Worm (Caenorhabditis elegans) whole organism, L2 larva: ENCODE measurements around the gene mdt-4.

Source experiments
- F13H6.1 ChIP-seq: sonication (generic microtip); optimal IDR thresholded peaks from 2 replicates; lab custom pipeline; 2016; ENCODE audit warnings: missing genetic modification characterization, missing compliant biosample characterization
- R02D3.7 ChIP-seq: fragments of 150-350 bp; optimal IDR thresholded peaks from 2 replicates; lab custom pipeline; 2014; ENCODE audit warnings: missing biosample characterization, missing genetic modification characterization
- ama-1 ChIP-seq: fragments of 150-350 bp; optimal IDR thresholded peaks from 2 replicates; lab custom pipeline; 2018; ENCODE audit warnings: inconsistent platforms
- blmp-1 ChIP-seq: sonication (generic microtip); optimal IDR thresholded peaks from 2 replicates; lab custom pipeline; 2017; ENCODE audit warnings: missing genetic modification characterization, mild to moderate bottlenecking, missing compliant biosample characterization, antibody characterized with exemption, moderate library complexity; ENCODE audit not compliant: insufficient read depth
- ceh-16 ChIP-seq: fragments of 150-350 bp; optimal IDR thresholded peaks from 2 replicates; lab custom pipeline; 2014; ENCODE audit warnings: missing biosample characterization, missing genetic modification characterization
- ceh-82 ChIP-seq: fragments of 150-350 bp; optimal IDR thresholded peaks from 2 replicates; lab custom pipeline; 2014; ENCODE audit warnings: missing biosample characterization, missing genetic modification characterization
- egl-27 ChIP-seq: sonication (generic microtip); optimal IDR thresholded peaks from 3 replicates; lab custom pipeline; 2017; ENCODE audit warnings: missing biosample characterization, missing genetic modification reagents, missing genetic modification characterization
- elt-1 ChIP-seq: fragments of 150-350 bp; optimal IDR thresholded peaks from 2 replicates; lab custom pipeline; 2014; ENCODE audit warnings: missing biosample characterization, missing genetic modification characterization
- elt-3 ChIP-seq: sonication (generic microtip); optimal IDR thresholded peaks from 2 replicates; lab custom pipeline; 2017; ENCODE audit warnings: missing biosample characterization, missing genetic modification characterization
- fos-1 ChIP-seq: fragments of 150-350 bp; optimal IDR thresholded peaks from 2 replicates; lab custom pipeline; 2014; ENCODE audit warnings: missing biosample characterization, missing genetic modification characterization
- gmeb-1 ChIP-seq: fragments of 150-350 bp; optimal IDR thresholded peaks from 2 replicates; lab custom pipeline; 2014; ENCODE audit warnings: missing biosample characterization, missing genetic modification characterization
- lin-13 ChIP-seq: fragments of 150-350 bp; optimal IDR thresholded peaks from 2 replicates; lab custom pipeline; 2014; ENCODE audit warnings: missing biosample characterization, missing genetic modification reagents, missing genetic modification characterization
- lin-39 ChIP-seq: fragments of 150-350 bp; optimal IDR thresholded peaks from 2 replicates; lab custom pipeline; 2014; ENCODE audit warnings: missing biosample characterization, missing genetic modification reagents, missing genetic modification characterization
- lsy-2 ChIP-seq, 2 experiments: fragments of 150-350 bp in 1 of 2; sonication (generic microtip) in 1 of 2; optimal IDR thresholded peaks; 2 replicates each; lab custom pipeline; 2014 to 2017; ENCODE audit warnings: missing biosample characterization in 2 of 2, missing genetic modification characterization in 2 of 2
- mab-5 ChIP-seq: fragments of 150-350 bp; optimal IDR thresholded peaks from 2 replicates; lab custom pipeline; 2014; ENCODE audit warnings: missing biosample characterization, missing genetic modification characterization
- mbf-1 ChIP-seq: sonication (generic microtip); optimal IDR thresholded peaks from 2 replicates; lab custom pipeline; 2017; ENCODE audit warnings: missing biosample characterization, missing genetic modification characterization
- nhr-11 ChIP-seq: fragments of 150-350 bp; optimal IDR thresholded peaks from 2 replicates; lab custom pipeline; 2014; ENCODE audit warnings: missing biosample characterization, missing genetic modification characterization
- nhr-129 ChIP-seq: fragments of 150-350 bp; optimal IDR thresholded peaks from 2 replicates; lab custom pipeline; 2014; ENCODE audit warnings: missing biosample characterization, missing genetic modification characterization
- nhr-23 ChIP-seq: fragments of 150-350 bp; optimal IDR thresholded peaks from 2 replicates; lab custom pipeline; 2014; ENCODE audit warnings: missing biosample characterization, missing genetic modification reagents, missing genetic modification characterization
- nhr-237 ChIP-seq: fragments of 150-350 bp; optimal IDR thresholded peaks from 2 replicates; lab custom pipeline; 2014; ENCODE audit warnings: missing biosample characterization, missing genetic modification characterization
- nhr-25 ChIP-seq: fragments of 150-350 bp; sonication (generic microtip); optimal IDR thresholded peaks from 3 replicates; lab custom pipeline; 2014; ENCODE audit warnings: missing biosample characterization, missing genetic modification characterization
- nhr-77 ChIP-seq: fragments of 150-350 bp; optimal IDR thresholded peaks from 2 replicates; lab custom pipeline; 2014; ENCODE audit warnings: missing biosample characterization, missing genetic modification characterization
- peb-1 ChIP-seq: fragments of 150-350 bp; optimal IDR thresholded peaks from 2 replicates; lab custom pipeline; 2014; ENCODE audit warnings: missing biosample characterization, missing genetic modification characterization
- skn-1 ChIP-seq: sonication (generic microtip); optimal IDR thresholded peaks from 2 replicates; lab custom pipeline; 2017; ENCODE audit warnings: missing biosample characterization, missing genetic modification characterization
- sma-3 ChIP-seq: sonication (generic microtip); optimal IDR thresholded peaks from 2 replicates; lab custom pipeline; 2016; ENCODE audit warnings: missing genetic modification reagents, missing genetic modification characterization, missing compliant biosample characterization
- sma-9 ChIP-seq, 2 experiments: fragments of 150-350 bp in 1 of 2; sonication (generic microtip) in 1 of 2; optimal IDR thresholded peaks; 2 replicates each; lab custom pipeline; 2014 to 2016; ENCODE audit warnings: missing genetic modification characterization in 2 of 2, mild to moderate bottlenecking in 1 of 2, missing biosample characterization in 1 of 2, missing compliant biosample characterization in 1 of 2, missing genetic modification reagents in 1 of 2, moderate library complexity in 1 of 2
- snpc-4 ChIP-seq: fragments of 150-350 bp; optimal IDR thresholded peaks from 2 replicates; lab custom pipeline; 2014; ENCODE audit warnings: missing biosample characterization, missing genetic modification characterization
- unc-55 ChIP-seq: fragments of 150-350 bp; sonication (generic microtip); optimal IDR thresholded peaks from 3 replicates; lab custom pipeline; 2014; ENCODE audit warnings: missing biosample characterization, missing genetic modification reagents, missing genetic modification characterization
- unc-62 ChIP-seq: fragments of 150-350 bp; optimal IDR thresholded peaks from 2 replicates; lab custom pipeline; 2014; ENCODE audit warnings: missing biosample characterization, missing genetic modification reagents, missing genetic modification characterization
- zag-1 ChIP-seq: fragments of 150-350 bp; optimal IDR thresholded peaks from 2 replicates; lab custom pipeline; 2014; ENCODE audit warnings: missing biosample characterization, missing genetic modification characterization
- ztf-1 ChIP-seq: fragments of 200-800 bp; sonication (Bioruptor generic); conservative IDR thresholded peaks from 2 replicates; pipeline ENCODE4 v1.3.6; 2022; ENCODE audit warnings: missing genetic modification characterization, missing compliant biosample characterization
- ztf-11 ChIP-seq: sonication (generic microtip); optimal IDR thresholded peaks from 2 replicates; lab custom pipeline; 2017; ENCODE audit warnings: missing biosample characterization, missing genetic modification characterization

Gene mdt-4

ce11 chrII:4955353-4955752 is 11.6 kb upstream of the mdt-4 start, which contains the start of gene pbs-3 (continued):
- TF ChIP-seq elt-1 (tag; lab: Kevin White, UChicago) (no peak), nhr-237 (tag; lab: Kevin White, UChicago) (no peak), snpc-4 (peak; percentile 33), mbf-1 (tag; lab: Kevin White, UChicago) (no peak), ztf-1 (GFP tag; lab: Robert Waterston, UW) (no peak), gmeb-1 (tag; lab: Kevin White, UChicago) (peak; percentile 25), sma-9 (GFP tag; optimal IDR thresholded peaks at IDR 0.05; lab: Kevin White, UChicago) (peak; percentile 33), sma-9 (tag; optimal IDR thresholded peaks at IDR 0.05; lab: Kevin White, UChicago) (no peak), nhr-25 (tag; lab: Kevin White, UChicago) (peak; percentile 46), lin-13 (peak; percentile 76), unc-55 (GFP tag; lab: Kevin White, UChicago) (peak; percentile 79), sma-3 (GFP tag; lab: Kevin White, UChicago) (peak; percentile 45), egl-27 (tag; lab: Kevin White, UChicago) (no peak), ama-1 (peak; percentile 60), blmp-1 (no peak), R02D3.7 (tag; lab: Kevin White, UChicago) (no peak), lin-39 (tag; lab: Kevin White, UChicago) (no peak), fos-1 (tag; lab: Kevin White, UChicago) (peak; percentile 37)

DNA sequence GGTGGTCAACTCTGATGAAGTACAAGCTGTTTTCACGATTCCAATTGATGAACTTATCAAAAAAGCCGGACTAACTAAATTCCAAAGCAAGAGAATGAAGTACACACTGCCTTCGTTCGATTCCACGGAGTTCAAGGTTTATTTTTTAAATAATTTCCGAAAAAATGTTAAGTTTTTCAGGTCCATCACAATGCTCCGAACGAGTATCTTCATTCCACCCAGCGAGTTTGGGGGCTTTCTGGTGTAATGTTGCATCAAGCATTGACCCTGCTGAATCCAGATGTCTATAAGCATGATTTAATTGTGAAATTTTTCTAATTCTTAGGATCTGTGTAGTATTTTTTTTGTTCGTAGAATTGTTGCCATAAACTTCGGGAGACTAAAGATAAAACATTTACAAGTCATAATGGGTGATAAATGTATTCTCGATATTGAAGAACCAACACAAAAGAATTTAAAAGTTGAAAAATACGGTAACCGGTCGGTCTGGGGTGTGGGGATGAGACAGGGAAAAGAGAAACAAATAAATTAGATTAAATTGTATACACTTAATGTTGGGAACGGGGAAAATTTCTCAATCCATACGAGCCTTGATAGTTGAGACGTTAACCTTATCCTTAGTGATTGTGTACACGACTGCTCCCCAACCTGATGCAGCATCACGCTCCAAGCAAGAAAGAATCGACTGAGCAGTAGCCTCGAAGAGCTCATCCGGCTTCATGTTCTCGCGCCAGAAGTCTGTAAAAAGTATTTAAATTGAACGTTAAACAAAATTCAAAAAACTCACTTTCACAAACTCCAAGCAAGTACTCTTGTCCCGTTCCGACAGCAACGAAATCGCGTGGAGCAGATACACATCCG is 10.6 kb upstream of the mdt-4 start:
- no peak for TF ChIP-seq mbf-1 (tag; lab: Kevin White, UChicago)
- TF ChIP-seq ztf-11 (tag; lab: Kevin White, UChicago), result no peak
- no peak for TF ChIP-seq nhr-25 (tag; lab: Kevin White, UChicago)

ce11 chrII:4953289-4953688 is 9.5 kb upstream of the mdt-4 start, which contains the start of gene ndx-3:
Gene ndx-3, plus strand, starts transcription at chrII:4953589.
- TF ChIP-seq mbf-1 (tag; lab: Kevin White, UChicago), result no peak
- TF ChIP-seq gmeb-1 (tag; lab: Kevin White, UChicago), result no peak
- no peak for TF ChIP-seq blmp-1
- TF ChIP-seq nhr-11 (tag; lab: Kevin White, UChicago), result no peak
- TF ChIP-seq nhr-129, result no peak
- no peak for TF ChIP-seq unc-62 (GFP tag; lab: Kevin White, UChicago)
- TF ChIP-seq ztf-1 (GFP tag; lab: Robert Waterston, UW), result no peak
- no peak for TF ChIP-seq ceh-16 (tag; lab: Kevin White, UChicago)
- TF ChIP-seq zag-1 (tag; lab: Kevin White, UChicago), result no peak
- TF ChIP-seq nhr-23, result no peak
- TF ChIP-seq elt-3 (tag; lab: Kevin White, UChicago), result no peak

- no peak for TF ChIP-seq nhr-25 (tag; lab: Kevin White, UChicago)
- no peak for TF ChIP-seq peb-1 (tag; lab: Kevin White, UChicago)
- TF ChIP-seq R02D3.7 (tag; lab: Kevin White, UChicago), result no peak
- TF ChIP-seq ceh-16 (tag; lab: Kevin White, UChicago), result no peak
- TF ChIP-seq skn-1, result no peak
- TF ChIP-seq F13H6.1 (tag; lab: Kevin White, UChicago), result no peak
- no peak for TF ChIP-seq nhr-129
- TF ChIP-seq snpc-4, result no peak
- TF ChIP-seq lin-13, result no peak
- no peak for TF ChIP-seq ceh-82 (tag; lab: Kevin White, UChicago)
- no peak for TF ChIP-seq ztf-11 (tag; lab: Kevin White, UChicago)
- TF ChIP-seq lin-39 (tag; lab: Kevin White, UChicago), result no peak
- no peak for TF ChIP-seq nhr-77 (tag; lab: Kevin White, UChicago)
- no peak for TF ChIP-seq unc-62 (GFP tag; lab: Kevin White, UChicago)
- TF ChIP-seq mab-5, result no peak
- TF ChIP-seq blmp-1, result no peak
- no peak for TF ChIP-seq nhr-11 (tag; lab: Kevin White, UChicago)
- TF ChIP-seq fos-1 (tag; lab: Kevin White, UChicago), result no peak
- TF ChIP-seq lsy-2 (tag; optimal IDR thresholded peaks at IDR 0.05; lab: Kevin White, UChicago), result no peak
Observed at ce11 chrII:4949380-4949950, 5.7 kb upstream of the mdt-4 start, which contains the start of the genes try-1 and zyg-12. Gene try-1, minus strand, starts transcription at chrII:4949527. Gene zyg-12, plus strand, starts transcription at chrII:4949900.
